Worm (Caenorhabditis elegans): ENCODE measurements around the gene nhr-34.
"Not testable (repeated sequence)": the region's sequence is repeated elsewhere in the genome, so short reads cannot be mapped to it uniquely, and the experiment has no call there.

Gene nhr-34

DNA sequence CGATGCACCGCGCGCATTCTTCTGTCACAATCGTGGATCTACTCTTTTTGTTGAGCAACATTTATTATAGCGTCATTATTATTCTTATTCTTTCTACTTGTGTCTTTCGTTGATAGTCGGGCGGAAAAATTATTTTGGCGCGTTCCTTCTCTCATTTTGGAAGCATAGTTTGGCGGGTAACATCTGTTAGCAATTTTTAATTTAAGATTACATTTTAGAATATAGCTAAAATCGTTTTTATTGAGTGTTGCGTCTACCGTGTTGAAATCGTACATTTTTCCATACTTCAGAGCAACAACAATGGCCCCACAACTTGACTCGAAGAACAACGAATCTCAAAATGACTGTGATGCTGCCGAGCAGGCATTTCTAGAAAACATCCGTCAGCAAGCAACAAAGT lies 15.2 kb upstream of the nhr-34 start, which contains the start of gene sdz-36:
TSS of gene sdz-36 (plus strand) at position 301 of the 400 bp plus-strand sequence.
- no peak for TF ChIP-seq him-1 (tag; optimal IDR thresholded peaks at IDR 0.05)
- no peak for TF ChIP-seq W03F9.2 (tag; optimal IDR thresholded peaks at IDR 0.05)
- TF ChIP-seq dao-5 (tag; optimal IDR thresholded peaks at IDR 0.05): no peak

ce11 chrIV:9688715-9689114 lies 13.2 kb upstream of the nhr-34 start, which contains the start of gene msp-76:
TSS of gene msp-76 (plus strand) at chrIV:9689015.
- TF ChIP-seq him-1, W03F9.2, dao-5 (tag; optimal IDR thresholded peaks at IDR 0.05): not testable (repeated sequence)

DNA sequence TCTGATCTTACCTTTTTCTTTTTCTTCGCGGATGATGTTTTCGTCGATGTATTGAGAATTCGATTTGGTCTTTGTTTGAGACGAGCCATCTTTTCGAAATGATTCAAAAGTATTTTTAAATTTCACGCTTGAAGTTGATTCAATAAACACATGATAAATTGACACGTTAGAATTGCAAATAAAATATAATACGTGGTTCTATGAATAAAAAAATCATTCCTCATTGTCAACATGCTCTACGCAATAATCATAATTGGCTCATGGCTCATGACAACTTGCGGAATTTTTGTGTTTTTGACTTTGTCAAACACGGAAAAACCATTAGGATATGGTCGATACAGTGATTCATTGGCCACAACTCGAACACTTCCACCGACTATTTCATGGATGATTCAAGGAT lies 8.0 kb upstream of the nhr-34 start, which contains the start of the genes htas-1 and ZK1251.3:
TSS of gene htas-1 (minus strand) at position 101 of the 400 bp plus-strand sequence.
TSS of gene ZK1251.3 (plus strand) at position 226 of the 400 bp plus-strand sequence.
- TF ChIP-seq W03F9.2 (tag; optimal IDR thresholded peaks at IDR 0.05): no peak
- TF ChIP-seq dao-5 (tag; optimal IDR thresholded peaks at IDR 0.05): no peak
- TF ChIP-seq him-1 (tag; optimal IDR thresholded peaks at IDR 0.05): no peak

- TF ChIP-seq him-1 (tag; optimal IDR thresholded peaks at IDR 0.05) (no peak), dao-5 (tag; optimal IDR thresholded peaks at IDR 0.05) (no peak), W03F9.2 (tag; optimal IDR thresholded peaks at IDR 0.05) (no peak)
These were observed 7.0 kb upstream of the nhr-34 start, which contains the start of gene ins-7 for ce11 chrIV:9682514-9682913. TSS of gene ins-7 (minus strand) at chrIV:9682845.

- no peak for TF ChIP-seq dao-5 (tag; optimal IDR thresholded peaks at IDR 0.05)
- TF ChIP-seq W03F9.2 (tag; optimal IDR thresholded peaks at IDR 0.05): no peak
- no peak for TF ChIP-seq him-1 (tag; optimal IDR thresholded peaks at IDR 0.05)
These were observed 5.4 kb upstream of the nhr-34 start, which contains the start of gene ins-8 for ce11 chrIV:9680841-9681240. TSS of gene ins-8 (minus strand) at chrIV:9680941.

DNA sequence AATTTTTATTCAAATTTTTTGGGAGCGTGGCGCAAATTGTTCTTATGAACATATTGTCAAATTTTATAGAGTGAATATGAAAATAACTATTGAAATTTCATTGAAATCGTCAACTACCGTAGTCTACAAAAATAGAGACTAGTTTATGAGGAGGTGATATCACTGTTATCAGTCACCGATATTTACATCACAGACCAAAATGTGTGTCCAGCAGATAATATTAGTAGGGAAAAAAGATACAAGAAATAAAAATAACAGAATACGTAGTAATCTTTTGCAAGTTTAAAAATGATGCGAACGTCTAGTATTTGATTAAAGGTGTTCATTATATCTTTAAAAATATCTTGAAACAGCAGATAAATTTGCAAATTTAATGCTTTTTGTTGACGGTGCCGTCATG lies 3.8 kb upstream of the nhr-34 start:
- no peak for TF ChIP-seq him-1 (tag; optimal IDR thresholded peaks at IDR 0.05)
- TF ChIP-seq dao-5 (tag; optimal IDR thresholded peaks at IDR 0.05): no peak
- TF ChIP-seq W03F9.2 (tag; optimal IDR thresholded peaks at IDR 0.05): no peak

- TF ChIP-seq dao-5 (tag; optimal IDR thresholded peaks at IDR 0.05): no peak
These were observed 2.5 kb upstream of the nhr-34 start for ce11 chrIV:9678007-9678406.

- TF ChIP-seq dao-5 (tag; optimal IDR thresholded peaks at IDR 0.05) (no peak), him-1 (tag; optimal IDR thresholded peaks at IDR 0.05) (peak; percentile 1), W03F9.2 (tag; optimal IDR thresholded peaks at IDR 0.05) (peak; percentile 49)
These were observed 1.9 kb upstream of the nhr-34 start for ce11 chrIV:9677226-9677992.

DNA sequence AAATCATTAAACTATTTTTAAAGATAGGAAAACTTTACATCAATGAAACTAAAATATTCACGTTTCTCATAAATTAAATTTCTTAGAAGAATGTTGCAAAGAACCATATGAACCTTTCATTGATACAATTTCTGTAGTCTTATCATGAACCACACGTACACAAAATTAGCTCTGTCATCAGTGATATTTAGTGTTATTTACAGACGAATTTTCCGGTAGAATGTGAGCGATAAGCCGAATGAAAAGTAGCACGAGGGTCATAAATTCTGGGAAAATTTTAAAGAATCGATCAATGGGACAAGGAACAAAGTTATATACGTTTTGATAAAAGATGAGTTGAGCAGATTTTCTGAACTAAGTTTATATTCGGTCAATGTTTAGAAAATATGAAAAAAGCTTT lies 1.1 kb upstream of the nhr-34 start:
- TF ChIP-seq W03F9.2 (tag; optimal IDR thresholded peaks at IDR 0.05): no peak
- no peak for TF ChIP-seq him-1 (tag; optimal IDR thresholded peaks at IDR 0.05)
- TF ChIP-seq dao-5 (tag; optimal IDR thresholded peaks at IDR 0.05): no peak

DNA sequence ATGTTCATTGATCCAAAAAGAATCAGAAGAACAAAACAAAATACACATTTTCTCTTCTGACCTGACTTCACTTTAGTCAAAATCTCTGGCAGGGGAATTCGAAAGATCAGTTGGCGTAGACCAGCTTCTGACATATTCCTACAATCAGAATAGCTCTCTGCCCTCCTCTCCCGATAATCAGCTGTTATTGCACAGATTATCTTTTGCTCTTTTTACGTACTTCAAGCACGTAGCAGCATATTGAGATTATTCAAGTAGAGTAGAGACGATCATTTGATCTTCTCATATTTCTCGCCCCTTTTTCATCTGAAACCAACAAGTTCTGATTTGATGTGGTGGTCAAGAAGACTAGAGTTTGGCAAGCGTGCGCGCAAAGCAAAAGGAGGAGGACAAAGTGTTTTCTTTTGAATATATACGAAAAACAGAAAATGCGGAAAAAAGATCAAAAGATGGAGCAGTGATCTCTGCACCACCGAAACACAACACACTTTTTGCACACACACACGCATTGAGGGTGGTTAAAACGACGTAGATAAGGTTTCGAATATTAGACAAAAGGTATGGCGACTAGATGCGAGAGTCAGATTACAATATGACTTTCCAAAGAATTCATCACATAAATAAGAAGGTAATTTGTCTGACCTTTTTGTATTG lies 1.7 kb downstream of the nhr-34 start:
- TF ChIP-seq W03F9.2 (tag; optimal IDR thresholded peaks at IDR 0.05): no peak
- no peak for TF ChIP-seq dao-5 (tag; optimal IDR thresholded peaks at IDR 0.05)
- TF ChIP-seq him-1 (tag; optimal IDR thresholded peaks at IDR 0.05): no peak

ce11 chrIV:9673206-9673605 lies 2.3 kb downstream of the nhr-34 start:
- no peak for TF ChIP-seq him-1 (tag; optimal IDR thresholded peaks at IDR 0.05)
- no peak for TF ChIP-seq W03F9.2 (tag; optimal IDR thresholded peaks at IDR 0.05)
- TF ChIP-seq dao-5 (tag; optimal IDR thresholded peaks at IDR 0.05): no peak

DNA sequence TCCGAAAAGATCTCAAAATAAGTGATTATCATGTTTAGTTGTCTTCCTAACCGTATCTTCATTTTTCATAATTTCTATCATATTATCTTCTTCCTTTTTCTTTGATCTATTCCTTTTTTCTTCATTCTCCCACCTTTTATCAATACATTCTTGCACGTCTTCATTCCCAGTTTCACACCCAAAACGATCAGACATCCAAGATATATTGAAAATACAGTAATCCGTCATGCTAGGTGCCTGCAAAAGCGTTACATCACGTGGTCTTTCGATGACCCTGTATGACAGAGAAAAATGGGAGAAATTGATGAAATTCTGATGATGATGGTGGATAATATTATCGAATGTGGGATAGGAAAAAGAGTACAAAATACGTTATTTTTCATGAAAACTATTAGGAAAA lies 3.0 kb downstream of the nhr-34 start:
- no peak for TF ChIP-seq W03F9.2 (tag; optimal IDR thresholded peaks at IDR 0.05)
- no peak for TF ChIP-seq him-1 (tag; optimal IDR thresholded peaks at IDR 0.05)
- TF ChIP-seq dao-5 (tag; optimal IDR thresholded peaks at IDR 0.05): no peak

DNA sequence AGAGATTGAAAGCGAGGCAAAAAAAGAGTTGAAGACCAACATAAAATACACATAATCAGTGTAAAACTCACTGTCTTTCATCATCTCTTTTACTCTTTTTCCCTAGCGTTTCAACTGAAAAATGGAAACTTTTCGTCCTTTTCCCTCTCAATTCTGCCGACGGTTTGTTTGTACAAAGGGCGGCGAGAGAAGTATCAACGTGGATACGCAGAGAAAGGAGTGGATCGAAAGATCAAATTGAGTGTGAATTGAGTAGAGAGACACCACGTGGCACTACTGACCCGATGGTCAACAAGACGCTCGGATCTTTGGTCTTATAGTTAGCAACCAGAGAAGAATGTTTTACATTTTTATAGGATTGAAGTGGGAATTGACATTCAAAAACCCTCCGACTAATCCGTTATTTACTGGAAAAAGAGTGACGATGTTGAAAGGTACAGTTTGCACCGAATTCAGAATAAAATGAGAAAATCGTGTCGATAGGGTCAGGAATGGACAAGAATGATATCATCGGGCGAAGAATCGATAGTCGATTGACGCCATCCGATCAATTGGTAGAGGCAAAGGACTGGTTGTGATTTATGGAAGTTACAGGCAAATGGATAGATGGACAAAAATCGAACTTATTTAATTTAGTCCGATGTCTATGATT lies 4.3 kb downstream of the nhr-34 start:
- no peak for TF ChIP-seq him-1 (tag; optimal IDR thresholded peaks at IDR 0.05)
- TF ChIP-seq dao-5 (tag; optimal IDR thresholded peaks at IDR 0.05): no peak
- TF ChIP-seq W03F9.2 (tag; optimal IDR thresholded peaks at IDR 0.05): no peak

DNA sequence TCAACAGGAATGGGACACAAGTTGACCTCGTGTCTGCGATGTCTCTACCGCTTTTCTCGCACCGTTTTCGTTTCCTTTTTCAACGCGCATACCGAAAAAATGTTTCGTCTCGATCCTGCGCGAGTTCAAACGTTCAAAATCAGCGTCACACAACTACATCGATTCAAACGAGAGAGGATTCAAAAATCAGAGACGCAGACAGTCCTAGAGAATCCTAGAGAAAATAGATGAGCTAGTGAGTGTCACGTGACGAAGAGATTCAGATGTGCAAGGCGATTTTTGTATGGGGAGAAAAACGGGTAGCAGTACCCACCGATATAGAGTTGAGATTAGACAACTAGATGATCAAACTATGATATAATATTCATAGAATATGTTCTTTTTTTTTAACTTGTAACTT lies 5.5 kb downstream of the nhr-34 start:
- no peak for TF ChIP-seq dao-5 (tag; optimal IDR thresholded peaks at IDR 0.05)
- TF ChIP-seq him-1 (tag; optimal IDR thresholded peaks at IDR 0.05): no peak
- TF ChIP-seq W03F9.2 (tag; optimal IDR thresholded peaks at IDR 0.05): no peak
